Worm (Caenorhabditis elegans) whole organism, mixed stage, embryonic: Measurements from ENCODE around the gene C36C9.6.

Experiments
- bed-3 ChIP-seq: fragments of 200-800 bp; sonication (Bioruptor generic); optimal IDR thresholded peaks from 3 replicates; lab custom pipeline; 2018; ENCODE audit warnings: mild to moderate bottlenecking, missing genetic modification characterization, moderate library complexity, missing compliant biosample characterization
- blmp-1 ChIP-seq: fragments of 150-350 bp; optimal IDR thresholded peaks from 2 replicates; lab custom pipeline; 2014; ENCODE audit warnings: missing biosample characterization, missing genetic modification characterization
- ceh-39 ChIP-seq: fragments of 150-350 bp; optimal IDR thresholded peaks from 2 replicates; lab custom pipeline; 2014; ENCODE audit warnings: missing biosample characterization, missing genetic modification characterization
- ceh-43 ChIP-seq: fragments of 200-800 bp; sonication (Bioruptor generic); optimal IDR thresholded peaks from 2 replicates; lab custom pipeline; 2018; ENCODE audit warnings: mild to moderate bottlenecking, missing genetic modification characterization, moderate library complexity, missing compliant biosample characterization
- ceh-83 ChIP-seq: fragments of 200-800 bp; sonication (Bioruptor generic); optimal IDR thresholded peaks from 2 replicates; lab custom pipeline; 2018; ENCODE audit warnings: mild to moderate bottlenecking, missing genetic modification characterization, missing compliant biosample characterization
- ces-1 ChIP-seq: fragments of 150-350 bp; optimal IDR thresholded peaks from 2 replicates; lab custom pipeline; 2014; ENCODE audit warnings: missing biosample characterization, missing genetic modification reagents, missing genetic modification characterization
- cnd-1 ChIP-seq: fragments of 200-800 bp; sonication (Bioruptor generic); optimal IDR thresholded peaks from 2 replicates; lab custom pipeline; 2018; ENCODE audit warnings: mild to moderate bottlenecking, missing genetic modification characterization, missing compliant biosample characterization
- drap-1 ChIP-seq: fragments of 200-800 bp; sonication (Bioruptor generic); optimal IDR thresholded peaks from 3 replicates; lab custom pipeline; 2018; ENCODE audit warnings: mild to moderate bottlenecking, missing genetic modification characterization, missing compliant biosample characterization
- elt-1 ChIP-seq: sonication (generic microtip); optimal IDR thresholded peaks from 2 replicates; lab custom pipeline; 2017; ENCODE audit warnings: missing genetic modification characterization, mild to moderate bottlenecking, missing compliant biosample characterization, antibody characterized with exemption, moderate library complexity, borderline replicate concordance; ENCODE audit not compliant: insufficient read depth
- elt-3 ChIP-seq: fragments of 150-350 bp; optimal IDR thresholded peaks from 2 replicates; lab custom pipeline; 2014; ENCODE audit warnings: missing biosample characterization, missing genetic modification characterization
- flh-1 ChIP-seq: fragments of 200-800 bp; sonication (Bioruptor generic); optimal IDR thresholded peaks from 2 replicates; lab custom pipeline; 2018; ENCODE audit warnings: mild to moderate bottlenecking, missing genetic modification characterization, moderate library complexity, missing compliant biosample characterization
- ham-2 ChIP-seq: fragments of 200-800 bp; sonication (Bioruptor generic); optimal IDR thresholded peaks from 2 replicates; lab custom pipeline; 2018; ENCODE audit warnings: mild to moderate bottlenecking, missing genetic modification characterization, missing compliant biosample characterization
- hlh-1 ChIP-seq: fragments of 150-350 bp; optimal IDR thresholded peaks from 2 replicates; lab custom pipeline; 2014; ENCODE audit warnings: missing biosample characterization, missing genetic modification reagents, missing genetic modification characterization
- lin-13 ChIP-seq: fragments of 150-350 bp; optimal IDR thresholded peaks from 2 replicates; lab custom pipeline; 2014; ENCODE audit warnings: missing biosample characterization, missing genetic modification characterization
- lin-32 ChIP-seq: fragments of 200-800 bp; sonication (Bioruptor generic); optimal IDR thresholded peaks from 2 replicates; lab custom pipeline; 2018; ENCODE audit warnings: mild to moderate bottlenecking, missing genetic modification characterization, missing compliant biosample characterization
- lsy-2 ChIP-seq: fragments of 150-350 bp; optimal IDR thresholded peaks from 2 replicates; lab custom pipeline; 2014; ENCODE audit warnings: missing biosample characterization, missing genetic modification characterization
- mab-5 ChIP-seq: fragments of 150-350 bp; optimal IDR thresholded peaks from 2 replicates; lab custom pipeline; 2014; ENCODE audit warnings: missing biosample characterization, missing genetic modification characterization
- mep-1 ChIP-seq: fragments of 150-350 bp; optimal IDR thresholded peaks from 2 replicates; lab custom pipeline; 2017; ENCODE audit warnings: missing biosample characterization, missing genetic modification reagents, missing genetic modification characterization, inconsistent platforms
- mls-2 ChIP-seq: sonication (generic microtip); optimal IDR thresholded peaks from 2 replicates; lab custom pipeline; 2016; ENCODE audit warnings: mild to moderate bottlenecking, missing genetic modification characterization, moderate library complexity, missing compliant biosample characterization
- nhr-12 ChIP-seq: fragments of 150-350 bp; optimal IDR thresholded peaks from 2 replicates; lab custom pipeline; 2014; ENCODE audit warnings: missing biosample characterization, missing genetic modification characterization
- nhr-237 ChIP-seq: fragments of 150-350 bp; optimal IDR thresholded peaks from 2 replicates; lab custom pipeline; 2014; ENCODE audit warnings: missing biosample characterization, missing genetic modification characterization
- nhr-28 ChIP-seq: fragments of 150-350 bp; optimal IDR thresholded peaks from 2 replicates; lab custom pipeline; 2014; ENCODE audit warnings: missing biosample characterization, missing genetic modification characterization
- nhr-76 ChIP-seq: sonication (generic microtip); optimal IDR thresholded peaks from 2 replicates; lab custom pipeline; 2017; ENCODE audit warnings: missing biosample characterization, missing genetic modification characterization
- pha-4 ChIP-seq: fragments of 150-350 bp; optimal IDR thresholded peaks from 2 replicates; lab custom pipeline; 2018; ENCODE audit warnings: missing biosample characterization, missing genetic modification reagents, missing genetic modification characterization
- sem-2 ChIP-seq: fragments of 200-800 bp; sonication (Bioruptor generic); optimal IDR thresholded peaks from 2 replicates; lab custom pipeline; 2018; ENCODE audit warnings: mild to moderate bottlenecking, missing genetic modification characterization, missing compliant biosample characterization
- snpc-4 ChIP-seq: fragments of 150-350 bp; optimal IDR thresholded peaks from 2 replicates; lab custom pipeline; 2014; ENCODE audit warnings: missing biosample characterization, missing genetic modification characterization
- sptf-1 ChIP-seq: sonication (generic microtip); optimal IDR thresholded peaks from 2 replicates; lab custom pipeline; 2017; ENCODE audit warnings: mild to moderate bottlenecking, missing genetic modification characterization, moderate library complexity, missing compliant biosample characterization
- tbx-8 ChIP-seq: fragments of 200-800 bp; sonication (Bioruptor generic); optimal IDR thresholded peaks from 2 replicates; lab custom pipeline; 2018; ENCODE audit warnings: mild to moderate bottlenecking, missing genetic modification characterization, moderate library complexity, missing compliant biosample characterization
- unc-120 ChIP-seq: sonication (generic microtip); optimal IDR thresholded peaks from 2 replicates; lab custom pipeline; 2017; ENCODE audit warnings: missing genetic modification characterization, missing compliant biosample characterization; ENCODE audit not compliant: poor library complexity, severe bottlenecking
- unc-62 ChIP-seq: fragments of 150-350 bp; optimal IDR thresholded peaks from 2 replicates; lab custom pipeline; 2014; ENCODE audit warnings: missing biosample characterization, missing genetic modification reagents, missing genetic modification characterization
- ztf-11 ChIP-seq: fragments of 150-350 bp; optimal IDR thresholded peaks from 2 replicates; lab custom pipeline; 2014; ENCODE audit warnings: missing biosample characterization, missing genetic modification characterization

C36C9.6 gene

DNA sequence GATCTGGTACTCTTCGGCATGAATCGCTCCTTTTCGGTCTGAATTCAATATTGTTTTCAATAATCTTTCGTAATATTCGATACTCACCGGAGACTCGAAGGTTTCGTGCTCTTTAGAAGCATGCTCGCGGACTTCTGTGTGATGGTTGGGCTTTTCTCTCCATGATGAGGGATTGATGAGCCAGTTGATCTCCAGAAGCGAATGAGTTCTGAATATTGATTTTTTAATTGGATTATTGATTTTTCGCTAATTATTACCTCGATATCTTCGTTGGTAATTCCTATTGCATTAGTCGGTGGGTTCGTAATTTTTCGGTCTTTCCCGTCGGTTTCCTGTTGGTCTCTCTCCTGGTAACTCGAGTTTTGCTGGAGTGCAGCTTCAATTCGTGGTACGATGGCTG, 23.7 kb downstream of the C36C9.6 start:
- no peak for TF ChIP-seq mls-2

- TF ChIP-seq ceh-43 (no peak), mls-2 (no peak), nhr-12 (tag; lab: Kevin White, UChicago) (no peak), lsy-2 (tag; lab: Kevin White, UChicago) (no peak), nhr-76 (tag; lab: Kevin White, UChicago) (no peak), lin-32 (GFP tag; lab: Kevin White, UChicago) (no peak), elt-3 (tag; lab: Kevin White, UChicago) (no peak), bed-3 (no peak), mep-1 (tag; lab: Kevin White, UChicago) (no peak), elt-1 (tag; lab: Kevin White, UChicago) (no peak), flh-1 (GFP tag; lab: Kevin White, UChicago) (no peak), tbx-8 (GFP tag; lab: Kevin White, UChicago) (no peak), sptf-1 (tag; lab: Kevin White, UChicago) (no peak), ceh-39 (tag; lab: Kevin White, UChicago) (no peak), hlh-1 (tag; lab: Kevin White, UChicago) (no peak), ces-1 (GFP tag; lab: Kevin White, UChicago) (no peak), mab-5 (tag; lab: Kevin White, UChicago) (no peak), blmp-1 (tag; lab: Kevin White, UChicago) (no peak)
Observed at ce11 chrX:1664925-1665324, 25.9 kb downstream of the C36C9.6 start, which contains the start of gene R09H3.2. Gene R09H3.2 (minus strand): TSS chrX:1665025.

DNA sequence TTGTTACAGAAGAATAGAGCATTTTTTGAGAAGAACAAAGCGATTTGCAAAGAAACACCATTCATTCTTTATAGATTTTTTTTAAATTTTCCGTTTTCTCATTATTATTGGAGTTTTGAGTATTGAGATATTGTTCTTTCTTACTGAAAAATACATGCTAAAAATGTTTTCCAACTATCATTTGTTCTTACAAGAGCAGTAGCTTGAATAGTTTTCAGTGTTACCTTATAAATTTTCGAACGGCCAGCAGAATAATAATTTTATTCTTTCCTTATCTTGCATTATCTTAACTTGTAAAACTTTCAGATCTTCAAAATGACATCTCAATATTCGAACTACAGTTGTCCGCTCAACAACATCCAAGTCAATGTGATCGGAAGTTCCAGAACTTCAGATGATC, 35.6 kb downstream of the C36C9.6 start, which contains the start of gene tbx-32:
Gene tbx-32, plus strand, starts transcription at position 301 of the 400 bp plus-strand sequence.
- TF ChIP-seq ces-1 (GFP tag; lab: Kevin White, UChicago) = no peak
- TF ChIP-seq cnd-1 = no peak
- TF ChIP-seq pha-4 (tag; lab: Kevin White, UChicago) = no peak
- TF ChIP-seq ztf-11 (tag; lab: Kevin White, UChicago) = no peak
- TF ChIP-seq tbx-8 (GFP tag; lab: Kevin White, UChicago) = no peak
- TF ChIP-seq nhr-237 (tag; lab: Kevin White, UChicago) = no peak
- no peak for TF ChIP-seq hlh-1 (tag; lab: Kevin White, UChicago)
- TF ChIP-seq ham-2 (GFP tag; lab: Kevin White, UChicago) = no peak
- no peak for TF ChIP-seq unc-120 (tag; lab: Kevin White, UChicago)
- TF ChIP-seq ceh-83 (GFP tag; lab: Kevin White, UChicago) = no peak
- TF ChIP-seq snpc-4 (tag; lab: Kevin White, UChicago) = no peak
- TF ChIP-seq nhr-12 (tag; lab: Kevin White, UChicago) = no peak
- TF ChIP-seq nhr-28 (tag; lab: Kevin White, UChicago) = no peak
- no peak for TF ChIP-seq unc-62
- no peak for TF ChIP-seq elt-3 (tag; lab: Kevin White, UChicago)
- no peak for TF ChIP-seq ceh-39 (tag; lab: Kevin White, UChicago)
- TF ChIP-seq lin-13 = no peak
- TF ChIP-seq blmp-1 (tag; lab: Kevin White, UChicago) = no peak
- no peak for TF ChIP-seq sem-2 (GFP tag; lab: Kevin White, UChicago)

ce11 chrX:1654146-1654545, 36.6 kb downstream of the C36C9.6 start, which contains the start of gene ZK380.6:
Gene ZK380.6 (plus strand): TSS chrX:1654446.
- TF ChIP-seq nhr-28 (tag; lab: Kevin White, UChicago) (no peak), ham-2 (GFP tag; lab: Kevin White, UChicago) (no peak), sptf-1 (tag; lab: Kevin White, UChicago) (no peak), elt-3 (tag; lab: Kevin White, UChicago) (no peak), pha-4 (tag; lab: Kevin White, UChicago) (no peak), ceh-43 (no peak), ztf-11 (tag; lab: Kevin White, UChicago) (no peak)

DNA sequence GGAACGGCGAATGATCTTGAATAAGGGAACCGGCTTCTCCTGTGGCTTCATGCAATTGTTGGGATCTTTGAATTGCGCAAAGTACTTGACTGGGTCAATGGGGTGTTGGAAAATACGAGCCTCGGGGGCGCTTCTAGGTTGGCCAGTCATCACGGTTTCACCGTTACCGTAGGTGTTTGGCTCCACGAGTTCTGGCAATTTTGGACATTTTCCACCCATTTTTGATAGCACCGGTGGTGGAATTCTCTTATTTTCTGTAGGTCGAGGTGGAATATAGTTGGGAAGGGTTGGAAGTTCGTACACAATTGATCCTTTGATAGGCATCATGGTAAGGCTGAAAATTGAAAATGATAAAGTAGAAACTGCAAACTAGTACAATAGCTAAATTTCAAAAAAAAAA, 39.1 kb downstream of the C36C9.6 start, which contains the start of gene ZK380.4:
Gene ZK380.4, minus strand, starts transcription at position 327 of the 400 bp plus-strand sequence.
- no peak for TF ChIP-seq ceh-39 (tag; lab: Kevin White, UChicago)
- TF ChIP-seq ztf-11 (tag; lab: Kevin White, UChicago) = no peak
- TF ChIP-seq ham-2 (GFP tag; lab: Kevin White, UChicago) = no peak
- no peak for TF ChIP-seq lin-13
- TF ChIP-seq drap-1 (GFP tag; lab: Kevin White, UChicago) = no peak
- no peak for TF ChIP-seq hlh-1 (tag; lab: Kevin White, UChicago)
- no peak for TF ChIP-seq elt-3 (tag; lab: Kevin White, UChicago)
- TF ChIP-seq mab-5 (tag; lab: Kevin White, UChicago) = no peak
- TF ChIP-seq ceh-43 = no peak
- no peak for TF ChIP-seq ceh-83 (GFP tag; lab: Kevin White, UChicago)
- TF ChIP-seq flh-1 (GFP tag; lab: Kevin White, UChicago) = no peak
